Worm (Caenorhabditis elegans) whole organism, late embryonic: Measurements from ENCODE around the gene ung-1.

Source experiments
- C08G9.2 ChIP-seq: sonication (generic microtip); optimal IDR thresholded peaks from 2 replicates; lab custom pipeline; 2016; ENCODE audit warnings: mild to moderate bottlenecking, missing genetic modification characterization, moderate library complexity, missing compliant biosample characterization
- T23F11.4 ChIP-seq: fragments of 200-800 bp; sonication (Bioruptor generic); optimal IDR thresholded peaks from 2 replicates; lab custom pipeline; 2018; ENCODE audit warnings: mild to moderate bottlenecking, missing genetic modification characterization, missing compliant biosample characterization
- Y22D7AL.16 ChIP-seq: sonication (generic microtip); optimal IDR thresholded peaks from 2 replicates; lab custom pipeline; 2016; ENCODE audit warnings: missing genetic modification characterization, missing compliant biosample characterization
- ahr-1 ChIP-seq: sonication (generic microtip); optimal IDR thresholded peaks from 2 replicates; lab custom pipeline; 2016; ENCODE audit warnings: missing genetic modification characterization, missing compliant biosample characterization
- ama-1 ChIP-seq: fragments of 150-350 bp; optimal IDR thresholded peaks from 2 replicates; lab custom pipeline; 2014
- ceh-14 ChIP-seq: sonication (generic microtip); optimal IDR thresholded peaks from 2 replicates; lab custom pipeline; 2016; ENCODE audit warnings: missing genotype, missing genetic modification characterization, missing compliant biosample characterization
- ceh-19 ChIP-seq: fragments of 200-800 bp; sonication (Bioruptor generic); optimal IDR thresholded peaks from 2 replicates; lab custom pipeline; 2018; ENCODE audit warnings: mild to moderate bottlenecking, missing genetic modification characterization, missing compliant biosample characterization
- ceh-30 ChIP-seq: fragments of 150-350 bp; optimal IDR thresholded peaks from 2 replicates; lab custom pipeline; 2014; ENCODE audit warnings: missing biosample characterization, missing genetic modification characterization
- ceh-31 ChIP-seq: sonication (generic microtip); optimal IDR thresholded peaks from 2 replicates; lab custom pipeline; 2016; ENCODE audit warnings: missing genetic modification characterization, missing compliant biosample characterization
- ceh-6 ChIP-seq: fragments of 200-800 bp; sonication (Bioruptor generic); optimal IDR thresholded peaks from 2 replicates; lab custom pipeline; 2018; ENCODE audit warnings: mild to moderate bottlenecking, missing genetic modification characterization, missing compliant biosample characterization
- ceh-9 ChIP-seq: sonication (generic microtip); optimal IDR thresholded peaks from 2 replicates; lab custom pipeline; 2016; ENCODE audit warnings: mild to moderate bottlenecking, missing genetic modification characterization, inconsistent platforms, missing compliant biosample characterization
- dmd-4 ChIP-seq: sonication (generic microtip); optimal IDR thresholded peaks from 2 replicates; lab custom pipeline; 2016; ENCODE audit warnings: borderline replicate concordance, missing genetic modification characterization, missing compliant biosample characterization
- dve-1 ChIP-seq: sonication (generic microtip); optimal IDR thresholded peaks from 2 replicates; lab custom pipeline; 2017; ENCODE audit warnings: antibody characterized with exemption, mild to moderate bottlenecking, missing genetic modification characterization, missing compliant biosample characterization
- fkh-6 ChIP-seq: sonication (generic microtip); optimal IDR thresholded peaks from 2 replicates; lab custom pipeline; 2016; ENCODE audit warnings: missing genetic modification characterization, missing compliant biosample characterization
- gmeb-2 ChIP-seq: sonication (generic microtip); optimal IDR thresholded peaks from 2 replicates; lab custom pipeline; 2016; ENCODE audit warnings: missing genetic modification characterization, inconsistent platforms, missing compliant biosample characterization
- hlh-6 ChIP-seq: sonication (generic microtip); optimal IDR thresholded peaks from 2 replicates; lab custom pipeline; 2016; ENCODE audit warnings: missing genotype, missing genetic modification characterization, missing compliant biosample characterization
- lim-6 ChIP-seq: sonication (generic microtip); optimal IDR thresholded peaks from 2 replicates; lab custom pipeline; 2016; ENCODE audit warnings: missing genetic modification characterization, missing compliant biosample characterization
- madf-2 ChIP-seq: sonication (generic microtip); optimal IDR thresholded peaks from 2 replicates; lab custom pipeline; 2017; ENCODE audit warnings: missing genetic modification characterization, missing compliant biosample characterization
- nhr-232 ChIP-seq: sonication (generic microtip); optimal IDR thresholded peaks from 2 replicates; lab custom pipeline; 2016; ENCODE audit warnings: missing genetic modification characterization, missing compliant biosample characterization
- npax-4 ChIP-seq: sonication (generic microtip); optimal IDR thresholded peaks from 2 replicates; lab custom pipeline; 2016; ENCODE audit warnings: missing genetic modification characterization, missing compliant biosample characterization
- pag-3 ChIP-seq: sonication (generic microtip); optimal IDR thresholded peaks from 2 replicates; lab custom pipeline; 2016; ENCODE audit warnings: missing compliant biosample characterization, missing genetic modification characterization, borderline replicate concordance
- pax-1 ChIP-seq: fragments of 150-350 bp; optimal IDR thresholded peaks from 2 replicates; lab custom pipeline; 2014; ENCODE audit warnings: missing biosample characterization, missing genetic modification characterization
- pqm-1 ChIP-seq: sonication (generic microtip); optimal IDR thresholded peaks from 2 replicates; lab custom pipeline; 2016; ENCODE audit warnings: missing genetic modification characterization, missing compliant biosample characterization
- ref-2 ChIP-seq: sonication (generic microtip); optimal IDR thresholded peaks from 2 replicates; lab custom pipeline; 2016; ENCODE audit warnings: missing genetic modification characterization, missing compliant biosample characterization
- sdc-2 ChIP-seq: sonication (generic microtip); optimal IDR thresholded peaks from 2 replicates; lab custom pipeline; 2016; ENCODE audit warnings: missing genotype, missing genetic modification characterization, missing compliant biosample characterization
- sox-2 ChIP-seq: fragments of 200-800 bp; sonication (Bioruptor generic); IDR thresholded peaks from 2 replicates; pipeline ENCODE4 v1.3.6; 2022; ENCODE audit warnings: missing genetic modification reagents, missing genetic modification characterization, missing compliant biosample characterization
- tbx-2 ChIP-seq: sonication (generic microtip); optimal IDR thresholded peaks from 2 replicates; lab custom pipeline; 2016; ENCODE audit warnings: missing genetic modification characterization, missing compliant biosample characterization
- tbx-7 ChIP-seq: sonication (generic microtip); optimal IDR thresholded peaks from 2 replicates; lab custom pipeline; 2016; ENCODE audit warnings: missing genotype, missing genetic modification characterization, missing compliant biosample characterization
- ttx-3 ChIP-seq: sonication (generic microtip); optimal IDR thresholded peaks from 2 replicates; lab custom pipeline; 2016; ENCODE audit warnings: missing genetic modification reagents, missing genetic modification characterization, missing compliant biosample characterization
- unc-42 ChIP-seq: sonication (generic microtip); optimal IDR thresholded peaks from 2 replicates; lab custom pipeline; 2016; ENCODE audit warnings: missing genotype, missing genetic modification characterization, missing compliant biosample characterization
- unc-86 ChIP-seq: sonication (generic microtip); optimal IDR thresholded peaks from 2 replicates; lab custom pipeline; 2016; ENCODE audit warnings: missing genetic modification characterization, missing compliant biosample characterization
- ztf-16 ChIP-seq: sonication (generic microtip); optimal IDR thresholded peaks from 2 replicates; lab custom pipeline; 2017; ENCODE audit warnings: missing genetic modification characterization, missing compliant biosample characterization

ung-1 gene

ce11 chrIII:11973996-11974395, at the start of gene ung-1:
TSS of gene ung-1 (minus strand) at chrIII:11974096.
- TF ChIP-seq madf-2 (tag; lab: Kevin White, UChicago) (no peak), tbx-2 (tag; lab: Kevin White, UChicago) (no peak), ceh-9 (tag; lab: Kevin White, UChicago) (no peak), ceh-31 (tag; lab: Kevin White, UChicago) (no peak), ceh-6 (GFP tag; lab: Kevin White, UChicago) (no peak), tbx-7 (tag; lab: Kevin White, UChicago) (no peak), ceh-14 (tag; lab: Kevin White, UChicago) (no peak), sox-2 (no peak), ceh-19 (GFP tag; lab: Kevin White, UChicago) (no peak)

ce11 chrIII:12022281-12022680, 48.4 kb upstream of the ung-1 start:
- TF ChIP-seq Y22D7AL.16 (tag; lab: Kevin White, UChicago) (no peak), T23F11.4 (no peak), unc-42 (no peak), pax-1 (no peak), ttx-3 (tag; lab: Kevin White, UChicago) (no peak), pqm-1 (tag; lab: Kevin White, UChicago) (no peak), ref-2 (tag; lab: Kevin White, UChicago) (no peak)
- TF ChIP-seq, all 69 proteins: peak for 0

ce11 chrIII:12020074-12020602, 46.2 kb upstream of the ung-1 start, which contains the start of gene brp-1:
TSS of gene brp-1 (plus strand) at chrIII:12020552.
- TF ChIP-seq ahr-1 (tag; lab: Kevin White, UChicago) (no peak), ztf-16 (tag; lab: Kevin White, UChicago) (no peak), lim-6 (tag; lab: Kevin White, UChicago) (no peak), dve-1 (tag; lab: Kevin White, UChicago) (no peak), ceh-19 (GFP tag; lab: Kevin White, UChicago) (no peak)

- TF ChIP-seq tbx-7 (tag; lab: Kevin White, UChicago) (no peak), dmd-4 (tag; lab: Kevin White, UChicago) (no peak), npax-4 (no peak), ceh-30 (no peak), hlh-6 (no peak), ceh-6 (GFP tag; lab: Kevin White, UChicago) (no peak), fkh-6 (tag; lab: Kevin White, UChicago) (no peak), ttx-3 (tag; lab: Kevin White, UChicago) (no peak), nhr-232 (tag; lab: Kevin White, UChicago) (no peak), unc-86 (tag; lab: Kevin White, UChicago) (no peak), pqm-1 (tag; lab: Kevin White, UChicago) (no peak), gmeb-2 (tag; lab: Kevin White, UChicago) (no peak), C08G9.2 (tag; lab: Kevin White, UChicago) (no peak)
Observed at ce11 chrIII:12017999-12018398, 44.1 kb upstream of the ung-1 start.

ce11 chrIII:12015611-12016010, 41.7 kb upstream of the ung-1 start:
- TF ChIP-seq fkh-6 (tag; lab: Kevin White, UChicago) (no peak), ama-1 (lab: Kevin White, UChicago) (no peak), sdc-2 (tag; lab: Kevin White, UChicago) (no peak), gmeb-2 (tag; lab: Kevin White, UChicago) (no peak)

- TF ChIP-seq dve-1 (tag; lab: Kevin White, UChicago) (peak; percentile 86), pag-3 (tag; lab: Kevin White, UChicago) (no peak)
Observed at ce11 chrIII:12015183-12015582, 41.3 kb upstream of the ung-1 start.
